Worm (Caenorhabditis elegans) whole organism, young adult: Measurements from ENCODE around the gene msp-10.

ENCODE experiments used
- B0261.1 ChIP-seq: sonication (generic microtip); optimal IDR thresholded peaks from 2 replicates; lab custom pipeline; 2016; ENCODE audit warnings: mild to moderate bottlenecking, missing genetic modification characterization, moderate library complexity, missing compliant biosample characterization
- B0336.3 ChIP-seq: fragments of 200-800 bp; sonication (Bioruptor generic); IDR thresholded peaks from 2 replicates; pipeline ENCODE4 v1.3.6; 2022; ENCODE audit warnings: missing genetic modification characterization, missing compliant biosample characterization
- C06A6.2 ChIP-seq: fragments of 200-800 bp; sonication (Bioruptor generic); conservative IDR thresholded peaks from 2 replicates; pipeline ENCODE4 v1.3.6; 2022; ENCODE audit warnings: missing genetic modification characterization, missing compliant biosample characterization
- F22D6.2 ChIP-seq: sonication (generic microtip); optimal IDR thresholded peaks from 2 replicates; lab custom pipeline; 2016; ENCODE audit warnings: mild to moderate bottlenecking, missing genetic modification characterization, missing compliant biosample characterization
- F57A8.1 ChIP-seq: fragments of 200-800 bp; sonication (Bioruptor generic); optimal IDR thresholded peaks from 2 replicates; lab custom pipeline; 2018; ENCODE audit warnings: mild to moderate bottlenecking, missing genetic modification characterization, moderate library complexity, missing compliant biosample characterization
- K11D2.4 ChIP-seq: fragments of 200-800 bp; sonication (Bioruptor generic); IDR thresholded peaks from 2 replicates; pipeline ENCODE4 v1.3.6; 2022; ENCODE audit warnings: missing genetic modification reagents, missing genetic modification characterization, missing compliant biosample characterization
- T07F8.4 ChIP-seq: sonication (generic microtip); optimal IDR thresholded peaks from 2 replicates; lab custom pipeline; 2016; ENCODE audit warnings: mild to moderate bottlenecking, missing genetic modification characterization, moderate library complexity, missing compliant biosample characterization
- Y67H2A.10 ChIP-seq: fragments of 200-800 bp; sonication (Bioruptor generic); conservative IDR thresholded peaks from 2 replicates; pipeline ENCODE4 v1.3.6; 2022; ENCODE audit warnings: missing genetic modification reagents, missing genetic modification characterization, missing compliant biosample characterization
- Y79H2A.3 ChIP-seq: fragments of 200-800 bp; sonication (Bioruptor generic); conservative IDR thresholded peaks from 2 replicates; pipeline ENCODE4 v1.3.6; 2022; ENCODE audit warnings: missing genetic modification reagents, missing genetic modification characterization, missing compliant biosample characterization
- Y95B8A.8 ChIP-seq: fragments of 200-800 bp; sonication (Bioruptor generic); IDR thresholded peaks from 2 replicates; pipeline ENCODE4 v1.3.6; 2022; ENCODE audit warnings: missing genetic modification reagents, missing genetic modification characterization, missing compliant biosample characterization
- cebp-1 ChIP-seq, 2 experiments: fragments of 200-800 bp in 1 of 2; sonication (Bioruptor generic) in 1 of 2; sonication (generic microtip) in 1 of 2; IDR thresholded peaks in 1 of 2; optimal IDR thresholded peaks in 1 of 2; 2 replicates each; pipeline versions ENCODE4 v1.3.6 to Lab custom; 2017 to 2022; ENCODE audit warnings: missing compliant biosample characterization in 2 of 2, missing genetic modification characterization in 2 of 2, mild to moderate bottlenecking in 1 of 2, missing genetic modification reagents in 1 of 2, moderate library complexity in 1 of 2
- ceh-100 ChIP-seq: fragments of 200-800 bp; sonication (Bioruptor generic); IDR thresholded peaks from 2 replicates; pipeline ENCODE4 v1.3.6; 2022; ENCODE audit warnings: missing genetic modification reagents, missing genetic modification characterization, missing compliant biosample characterization
- ceh-27 ChIP-seq: fragments of 200-800 bp; sonication (Bioruptor generic); optimal IDR thresholded peaks from 2 replicates; lab custom pipeline; 2018; ENCODE audit warnings: mild to moderate bottlenecking, missing genetic modification characterization, moderate library complexity, missing compliant biosample characterization
- ceh-40 ChIP-seq: fragments of 200-800 bp; sonication (Bioruptor generic); IDR thresholded peaks from 2 replicates; pipeline ENCODE4 v1.3.6; 2022; ENCODE audit warnings: missing genetic modification characterization, missing compliant biosample characterization
- ceh-79 ChIP-seq: sonication (generic microtip); optimal IDR thresholded peaks from 2 replicates; lab custom pipeline; 2017; ENCODE audit warnings: mild to moderate bottlenecking, missing genetic modification characterization, missing compliant biosample characterization
- chd-7 ChIP-seq: sonication (generic microtip); optimal IDR thresholded peaks from 2 replicates; lab custom pipeline; 2016; ENCODE audit warnings: mild to moderate bottlenecking, missing genetic modification characterization, moderate library complexity, missing compliant biosample characterization
- die-1 ChIP-seq: sonication (generic microtip); optimal IDR thresholded peaks from 2 replicates; lab custom pipeline; 2016; ENCODE audit warnings: missing genotype, mild to moderate bottlenecking, missing genetic modification characterization, missing compliant biosample characterization
- hsf-1 ChIP-seq: fragments of 200-800 bp; sonication (Bioruptor generic); IDR thresholded peaks from 2 replicates; pipeline ENCODE4 v1.3.6; 2022; ENCODE audit warnings: missing genetic modification reagents, missing genetic modification characterization, missing compliant biosample characterization
- let-607 ChIP-seq, 2 experiments: fragments of 200-800 bp in 1 of 2; sonication (Bioruptor generic) in 1 of 2; sonication (generic microtip) in 1 of 2; optimal IDR thresholded peaks; 2 replicates each; lab custom pipeline; 2016 to 2018; ENCODE audit warnings: mild to moderate bottlenecking in 2 of 2, missing compliant biosample characterization in 2 of 2, missing genetic modification characterization in 2 of 2, moderate library complexity in 2 of 2, missing genotype in 1 of 2
- lin-26 ChIP-seq: fragments of 200-800 bp; sonication (Bioruptor generic); IDR thresholded peaks from 2 replicates; pipeline ENCODE4 v1.3.6; 2022; ENCODE audit warnings: missing genetic modification reagents, missing genetic modification characterization, missing compliant biosample characterization
- lin-40 ChIP-seq: sonication (generic microtip); optimal IDR thresholded peaks from 2 replicates; lab custom pipeline; 2016; ENCODE audit warnings: missing genetic modification characterization, mild to moderate bottlenecking, missing compliant biosample characterization, missing genotype, missing genetic modification reagents
- lin-54 ChIP-seq: fragments of 200-800 bp; sonication (Bioruptor generic); optimal IDR thresholded peaks from 2 replicates; lab custom pipeline; 2018; ENCODE audit warnings: mild to moderate bottlenecking, missing genetic modification characterization, missing compliant biosample characterization
- mcd-1 ChIP-seq: fragments of 200-800 bp; sonication (Bioruptor generic); IDR thresholded peaks from 2 replicates; pipeline ENCODE4 v1.3.6; 2022; ENCODE audit warnings: missing genetic modification reagents, missing genetic modification characterization, missing compliant biosample characterization
- nfya-1 ChIP-seq: sonication (generic microtip); optimal IDR thresholded peaks from 2 replicates; lab custom pipeline; 2017; ENCODE audit warnings: antibody characterized with exemption, missing compliant biosample characterization, missing genetic modification characterization, borderline replicate concordance; ENCODE audit not compliant: insufficient read depth
- nhr-179 ChIP-seq: sonication (generic microtip); optimal IDR thresholded peaks from 2 replicates; lab custom pipeline; 2016; ENCODE audit warnings: mild to moderate bottlenecking, missing genetic modification characterization, missing compliant biosample characterization
- nhr-80 ChIP-seq: sonication (generic microtip); optimal IDR thresholded peaks from 2 replicates; lab custom pipeline; 2016; ENCODE audit warnings: missing genetic modification characterization, missing compliant biosample characterization
- pha-4 ChIP-seq: fragments of 150-350 bp; sonication (generic microtip); optimal IDR thresholded peaks from 2 replicates; lab custom pipeline; 2014; ENCODE audit warnings: missing biosample characterization, missing genetic modification reagents, missing genetic modification characterization
- sea-2 ChIP-seq: fragments of 200-800 bp; sonication (Bioruptor generic); IDR thresholded peaks from 2 replicates; pipeline ENCODE4 v1.3.6; 2022; ENCODE audit warnings: missing genetic modification characterization, missing compliant biosample characterization
- somi-1 ChIP-seq: fragments of 200-800 bp; sonication (Bioruptor generic); optimal IDR thresholded peaks from 2 replicates; lab custom pipeline; 2018; ENCODE audit warnings: mild to moderate bottlenecking, missing genetic modification characterization, missing compliant biosample characterization
- tbp1 ChIP-seq: fragments of 200-800 bp; sonication (Bioruptor generic); optimal IDR thresholded peaks from 2 replicates; lab custom pipeline; 2018; ENCODE audit warnings: mild to moderate bottlenecking, missing genetic modification characterization, missing compliant biosample characterization
- xnd-1 ChIP-seq: sonication (generic microtip); optimal IDR thresholded peaks from 2 replicates; lab custom pipeline; 2016; ENCODE audit warnings: missing genotype, missing genetic modification reagents, missing genetic modification characterization, missing compliant biosample characterization
- ztf-26 ChIP-seq: sonication (generic microtip); optimal IDR thresholded peaks from 2 replicates; lab custom pipeline; 2017; ENCODE audit warnings: missing genetic modification characterization, missing compliant biosample characterization

Gene msp-10

DNA sequence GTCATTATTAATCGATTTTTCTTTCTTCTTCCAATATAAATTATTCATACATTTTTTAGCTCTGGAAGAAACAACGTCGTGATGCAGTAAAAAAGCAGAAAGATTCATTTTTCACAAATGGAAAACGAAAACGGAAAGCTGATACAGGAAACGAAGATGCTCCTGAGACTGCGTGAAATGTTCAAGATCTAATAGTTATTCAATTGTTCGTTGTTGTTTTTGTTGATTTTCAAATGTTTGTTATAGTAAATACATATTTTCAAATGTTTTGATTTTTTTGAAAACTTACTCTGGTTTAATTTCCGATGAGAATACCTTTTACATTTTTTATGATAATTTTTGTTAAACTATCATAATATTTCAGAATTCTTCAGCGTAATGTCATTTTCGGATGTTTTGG is 26.4 kb downstream of the msp-10 start, which contains the start of gene K07F5.16 (continued):
- TF ChIP-seq lin-40 (tag; lab: Kevin White, UChicago), result no peak
- TF ChIP-seq ztf-26 (tag; lab: Kevin White, UChicago), result no peak
- TF ChIP-seq ceh-40 (GFP tag; lab: Robert Waterston, UW), result no peak
- no peak for TF ChIP-seq ceh-100 (GFP tag; lab: Robert Waterston, UW)
- no peak for TF ChIP-seq mcd-1 (GFP tag; lab: Robert Waterston, UW)
- TF ChIP-seq B0336.3, result no peak

DNA sequence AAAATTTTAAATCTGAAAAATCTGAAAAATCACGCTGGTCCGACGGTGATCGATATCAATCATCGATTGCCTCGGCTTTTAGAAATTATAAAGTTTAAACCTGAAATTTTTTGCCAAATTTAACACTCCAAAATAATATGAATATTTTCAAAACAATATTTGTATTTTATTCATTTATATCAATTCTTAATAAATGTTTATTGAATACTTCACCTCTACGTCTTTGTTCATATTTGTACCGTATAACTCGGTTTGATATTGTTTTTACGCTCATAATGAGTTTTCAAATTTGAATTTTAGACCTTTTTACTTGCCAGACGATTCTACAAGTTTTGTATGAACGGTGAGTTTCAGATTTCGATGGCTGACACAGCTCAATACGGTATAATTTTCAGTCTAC is 27.3 kb downstream of the msp-10 start, which contains the start of the genes K07F5.15 and K07F5.22:
K07F5.15 (plus strand) TSS at position 301 of the 400 bp plus-strand sequence.
K07F5.22 (plus strand) TSS at position 301 of the 400 bp plus-strand sequence.
- TF ChIP-seq nfya-1 (tag; lab: Kevin White, UChicago) (no peak), nhr-179 (tag; lab: Kevin White, UChicago) (no peak), ceh-79 (tag; lab: Kevin White, UChicago) (no peak), pha-4 (no peak), Y95B8A.8 (no peak), Y67H2A.10 (GFP tag; lab: Robert Waterston, UW) (no peak)

DNA sequence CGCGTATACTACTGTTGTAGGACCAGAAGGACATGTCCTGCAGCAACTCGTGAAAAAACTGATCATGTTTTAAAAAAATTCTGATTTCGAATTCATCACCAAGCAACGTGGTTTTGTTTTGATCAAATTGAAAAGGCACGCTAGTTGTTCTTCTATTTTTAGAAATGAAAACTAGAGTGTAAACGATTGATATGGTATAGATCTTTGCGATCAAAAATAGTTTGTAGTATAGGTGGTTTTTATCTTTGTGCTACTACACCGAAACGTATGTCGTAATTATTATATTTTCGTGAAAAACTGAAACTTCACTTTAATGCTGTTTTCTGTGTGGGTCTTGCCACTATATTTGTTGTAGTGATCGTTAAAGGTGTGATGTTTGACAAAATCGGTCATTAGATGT is 29.4 kb downstream of the msp-10 start:
- no peak for TF ChIP-seq T07F8.4 (tag; lab: Kevin White, UChicago)
- TF ChIP-seq B0261.1 (tag; lab: Kevin White, UChicago), result no peak
- TF ChIP-seq, all 124 proteins: peak for 0

DNA sequence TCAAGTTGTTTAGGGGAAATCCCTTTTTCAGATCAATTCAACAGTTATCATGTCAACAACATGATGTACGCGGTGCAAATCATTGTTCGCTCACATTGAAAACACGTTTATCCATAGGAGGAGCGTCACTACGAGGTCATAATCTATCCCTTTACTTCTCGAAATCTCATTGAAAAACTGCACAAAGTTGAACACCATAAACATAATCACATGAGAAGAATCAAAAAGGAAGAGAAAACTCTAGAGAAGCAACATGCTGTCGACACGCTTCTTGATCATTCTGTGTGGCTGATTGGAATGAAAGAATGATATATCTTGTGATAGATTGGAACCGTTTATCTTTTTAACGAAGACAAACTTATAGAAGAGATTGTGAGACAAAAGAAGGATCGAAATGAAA is 30.5 kb downstream of the msp-10 start:
- TF ChIP-seq lin-26 (peak; percentile 48; the same call in 1 of the 2 replicates), xnd-1 (tag; lab: Kevin White, UChicago) (no peak), let-607 (tag; optimal IDR thresholded peaks at IDR 0.05; lab: Kevin White, UChicago) (peak in 1 of 2 experiments; percentile 8), F57A8.1 (GFP tag; lab: Kevin White, UChicago) (no peak), hsf-1 (GFP tag; lab: Robert Waterston, UW) (peak; percentile 76), cebp-1 (GFP tag; IDR thresholded peaks at IDR 0.05; lab: Robert Waterston, UW) (no peak), cebp-1 (tag; optimal IDR thresholded peaks at IDR 0.05; lab: Kevin White, UChicago) (peak; percentile 27), ceh-27 (peak; percentile 6), Y79H2A.3 (GFP tag; lab: Robert Waterston, UW) (no peak), K11D2.4 (GFP tag; lab: Robert Waterston, UW) (peak; percentile 75; the same call in 1 of the 2 replicates), tbp1 (GFP tag; lab: Kevin White, UChicago) (peak; percentile 3), lin-54 (GFP tag; lab: Kevin White, UChicago) (no peak), die-1 (tag; lab: Kevin White, UChicago) (peak; percentile 55), nhr-80 (tag; lab: Kevin White, UChicago) (peak; percentile 3), C06A6.2 (0 out of 2 replicates have a peak, but pooled peaks have one; percentile 19), somi-1 (GFP tag; lab: Kevin White, UChicago) (peak; percentile 96), sea-2 (no peak), chd-7 (tag; lab: Kevin White, UChicago) (peak; percentile 26), F22D6.2 (peak; percentile 70), ztf-26 (tag; lab: Kevin White, UChicago) (peak; percentile 84), lin-40 (tag; lab: Kevin White, UChicago) (peak; percentile 84)
